Worm (Caenorhabditis elegans) whole organism, mixed stage, embryonic: Measurements from ENCODE around the gene sdz-28.
A peak's percentile ranks its signal among the peaks of the same experiment; 100 is the strongest.

Source experiments
- M03D4.4 ChIP-seq: sonication (generic microtip); optimal IDR thresholded peaks from 2 replicates; lab custom pipeline; 2017; ENCODE audit warnings: mild to moderate bottlenecking, missing genetic modification characterization, missing compliant biosample characterization
- blmp-1 ChIP-seq: fragments of 150-350 bp; optimal IDR thresholded peaks from 2 replicates; lab custom pipeline; 2014; ENCODE audit warnings: missing biosample characterization, missing genetic modification characterization
- ceh-39 ChIP-seq: fragments of 150-350 bp; optimal IDR thresholded peaks from 2 replicates; lab custom pipeline; 2014; ENCODE audit warnings: missing biosample characterization, missing genetic modification characterization
- ceh-83 ChIP-seq: fragments of 200-800 bp; sonication (Bioruptor generic); optimal IDR thresholded peaks from 2 replicates; lab custom pipeline; 2018; ENCODE audit warnings: mild to moderate bottlenecking, missing genetic modification characterization, missing compliant biosample characterization
- ces-1 ChIP-seq: fragments of 150-350 bp; optimal IDR thresholded peaks from 2 replicates; lab custom pipeline; 2014; ENCODE audit warnings: missing biosample characterization, missing genetic modification reagents, missing genetic modification characterization
- cnd-1 ChIP-seq: fragments of 200-800 bp; sonication (Bioruptor generic); optimal IDR thresholded peaks from 2 replicates; lab custom pipeline; 2018; ENCODE audit warnings: mild to moderate bottlenecking, missing genetic modification characterization, missing compliant biosample characterization
- elt-1 ChIP-seq: sonication (generic microtip); optimal IDR thresholded peaks from 2 replicates; lab custom pipeline; 2017; ENCODE audit warnings: missing genetic modification characterization, mild to moderate bottlenecking, missing compliant biosample characterization, antibody characterized with exemption, moderate library complexity, borderline replicate concordance; ENCODE audit not compliant: insufficient read depth
- elt-3 ChIP-seq: fragments of 150-350 bp; optimal IDR thresholded peaks from 2 replicates; lab custom pipeline; 2014; ENCODE audit warnings: missing biosample characterization, missing genetic modification characterization
- flh-1 ChIP-seq: fragments of 200-800 bp; sonication (Bioruptor generic); optimal IDR thresholded peaks from 2 replicates; lab custom pipeline; 2018; ENCODE audit warnings: mild to moderate bottlenecking, missing genetic modification characterization, moderate library complexity, missing compliant biosample characterization
- ham-2 ChIP-seq: fragments of 200-800 bp; sonication (Bioruptor generic); optimal IDR thresholded peaks from 2 replicates; lab custom pipeline; 2018; ENCODE audit warnings: mild to moderate bottlenecking, missing genetic modification characterization, missing compliant biosample characterization
- hlh-1 ChIP-seq: fragments of 150-350 bp; optimal IDR thresholded peaks from 2 replicates; lab custom pipeline; 2014; ENCODE audit warnings: missing biosample characterization, missing genetic modification reagents, missing genetic modification characterization
- lin-13 ChIP-seq: fragments of 150-350 bp; optimal IDR thresholded peaks from 2 replicates; lab custom pipeline; 2014; ENCODE audit warnings: missing biosample characterization, missing genetic modification characterization
- lin-32 ChIP-seq: fragments of 200-800 bp; sonication (Bioruptor generic); optimal IDR thresholded peaks from 2 replicates; lab custom pipeline; 2018; ENCODE audit warnings: mild to moderate bottlenecking, missing genetic modification characterization, missing compliant biosample characterization
- mab-5 ChIP-seq: fragments of 150-350 bp; optimal IDR thresholded peaks from 2 replicates; lab custom pipeline; 2014; ENCODE audit warnings: missing biosample characterization, missing genetic modification characterization
- mep-1 ChIP-seq: fragments of 150-350 bp; optimal IDR thresholded peaks from 2 replicates; lab custom pipeline; 2017; ENCODE audit warnings: missing biosample characterization, missing genetic modification reagents, missing genetic modification characterization, inconsistent platforms
- mls-2 ChIP-seq: sonication (generic microtip); optimal IDR thresholded peaks from 2 replicates; lab custom pipeline; 2016; ENCODE audit warnings: mild to moderate bottlenecking, missing genetic modification characterization, moderate library complexity, missing compliant biosample characterization
- nhr-12 ChIP-seq: fragments of 150-350 bp; optimal IDR thresholded peaks from 2 replicates; lab custom pipeline; 2014; ENCODE audit warnings: missing biosample characterization, missing genetic modification characterization
- nhr-2 ChIP-seq: fragments of 150-350 bp; optimal IDR thresholded peaks from 2 replicates; lab custom pipeline; 2014; ENCODE audit warnings: missing biosample characterization, missing genetic modification characterization
- nhr-237 ChIP-seq: fragments of 150-350 bp; optimal IDR thresholded peaks from 2 replicates; lab custom pipeline; 2014; ENCODE audit warnings: missing biosample characterization, missing genetic modification characterization
- nhr-28 ChIP-seq: fragments of 150-350 bp; optimal IDR thresholded peaks from 2 replicates; lab custom pipeline; 2014; ENCODE audit warnings: missing biosample characterization, missing genetic modification characterization
- pha-4 ChIP-seq: fragments of 150-350 bp; optimal IDR thresholded peaks from 2 replicates; lab custom pipeline; 2018; ENCODE audit warnings: missing biosample characterization, missing genetic modification reagents, missing genetic modification characterization
- sem-2 ChIP-seq: fragments of 200-800 bp; sonication (Bioruptor generic); optimal IDR thresholded peaks from 2 replicates; lab custom pipeline; 2018; ENCODE audit warnings: mild to moderate bottlenecking, missing genetic modification characterization, missing compliant biosample characterization
- snpc-4 ChIP-seq: fragments of 150-350 bp; optimal IDR thresholded peaks from 2 replicates; lab custom pipeline; 2014; ENCODE audit warnings: missing biosample characterization, missing genetic modification characterization
- sptf-1 ChIP-seq: sonication (generic microtip); optimal IDR thresholded peaks from 2 replicates; lab custom pipeline; 2017; ENCODE audit warnings: mild to moderate bottlenecking, missing genetic modification characterization, moderate library complexity, missing compliant biosample characterization
- unc-39 ChIP-seq: fragments of 150-350 bp; optimal IDR thresholded peaks from 2 replicates; lab custom pipeline; 2014; ENCODE audit warnings: missing biosample characterization, missing genetic modification characterization
- unc-62 ChIP-seq: fragments of 150-350 bp; optimal IDR thresholded peaks from 2 replicates; lab custom pipeline; 2014; ENCODE audit warnings: missing biosample characterization, missing genetic modification reagents, missing genetic modification characterization
- zip-8 ChIP-seq: fragments of 150-350 bp; optimal IDR thresholded peaks from 2 replicates; lab custom pipeline; 2014; ENCODE audit warnings: missing biosample characterization, missing genetic modification characterization
- ztf-11 ChIP-seq: fragments of 150-350 bp; optimal IDR thresholded peaks from 2 replicates; lab custom pipeline; 2014; ENCODE audit warnings: missing biosample characterization, missing genetic modification characterization

sdz-28 gene

DNA sequence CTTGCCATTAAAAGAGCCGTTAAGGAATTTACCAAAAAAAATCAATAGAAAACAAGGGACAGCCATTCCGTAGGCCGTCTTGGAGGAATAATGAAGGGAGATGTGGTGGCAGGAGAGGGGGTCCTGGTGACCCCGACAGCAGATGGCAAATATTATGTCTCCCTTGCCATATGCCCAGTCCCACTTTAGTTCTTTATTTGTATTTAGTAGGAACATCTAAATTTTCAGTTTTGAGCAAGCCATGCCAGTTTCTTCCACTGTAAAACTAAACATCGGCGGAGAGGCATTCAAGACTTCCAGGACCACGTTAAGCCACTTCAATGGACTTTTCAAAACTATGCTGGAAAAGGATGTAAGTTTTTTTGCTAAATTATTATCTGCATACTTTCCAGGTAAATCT lies 6.4 kb downstream of the sdz-28 start, which contains the start of gene C40A11.4:
Gene C40A11.4 (plus strand): TSS at position 188 of the 400 bp plus-strand sequence.
- TF ChIP-seq blmp-1 (tag; lab: Kevin White, UChicago) (no peak), lin-13 (tag; lab: Kevin White, UChicago) (no peak), elt-3 (no peak), nhr-12 (no peak), nhr-2 (peak; percentile 35), cnd-1 (peak; percentile 74), lin-32 (peak; percentile 55)
- TF ChIP-seq, all 35 proteins: peak for 3

DNA sequence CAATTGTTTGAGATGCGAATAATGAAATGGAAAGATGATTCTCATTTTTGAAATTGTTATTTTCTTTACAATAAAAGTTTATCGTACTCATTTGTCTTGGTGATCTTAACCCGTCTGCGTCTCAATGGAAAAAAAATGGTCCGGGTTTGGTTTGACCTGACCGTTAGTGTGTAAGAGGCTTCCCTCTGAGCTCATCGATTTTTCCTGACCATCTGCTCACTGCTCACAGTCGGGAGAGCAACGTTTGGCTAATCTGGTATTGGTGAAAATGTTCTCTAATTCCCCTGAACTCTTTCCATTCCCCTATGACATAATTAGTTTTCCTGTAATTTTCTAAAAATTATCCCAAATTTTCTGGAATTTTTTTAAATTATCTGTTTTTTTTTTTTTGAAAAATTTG lies 8.0 kb downstream of the sdz-28 start:
- TF ChIP-seq lin-32 (peak; percentile 2), hlh-1 (tag; lab: Kevin White, UChicago) (no peak), cnd-1 (peak; percentile 91), ham-2 (GFP tag; lab: Kevin White, UChicago) (no peak)

DNA sequence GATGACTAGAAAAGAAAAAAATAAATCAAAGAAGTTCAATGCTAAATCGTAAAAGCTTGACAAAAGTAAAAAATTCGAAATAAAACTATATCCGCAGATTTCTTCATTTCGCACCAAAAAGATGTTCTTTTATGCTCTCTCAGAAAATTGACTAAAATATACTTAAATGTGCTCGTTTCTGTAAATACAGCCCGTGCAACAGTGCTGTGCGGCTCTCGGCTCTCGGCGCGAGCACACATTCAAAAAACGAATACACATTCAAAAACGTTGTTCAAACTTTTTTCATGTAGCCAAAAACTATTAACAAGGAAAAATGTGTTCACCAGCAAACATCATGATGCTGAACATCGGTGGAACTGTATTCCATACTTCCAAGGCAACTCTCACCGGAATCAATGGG lies 9.9 kb downstream of the sdz-28 start, which contains the start of gene C40A11.3:
Gene C40A11.3 (plus strand): TSS at position 301 of the 400 bp plus-strand sequence.
- TF ChIP-seq zip-8 (tag; lab: Kevin White, UChicago) (no peak), ceh-39 (tag; lab: Kevin White, UChicago) (no peak), snpc-4 (tag; lab: Kevin White, UChicago) (no peak), blmp-1 (tag; lab: Kevin White, UChicago) (no peak), nhr-237 (tag; lab: Kevin White, UChicago) (no peak), elt-1 (tag; lab: Kevin White, UChicago) (no peak), mab-5 (tag; lab: Kevin White, UChicago) (no peak), ces-1 (GFP tag; lab: Kevin White, UChicago) (no peak), unc-62 (GFP tag; lab: Kevin White, UChicago) (no peak), pha-4 (tag; lab: Kevin White, UChicago) (no peak), lin-13 (tag; lab: Kevin White, UChicago) (no peak), flh-1 (GFP tag; lab: Kevin White, UChicago) (no peak)
- TF ChIP-seq, all 35 proteins: peak for 0

DNA sequence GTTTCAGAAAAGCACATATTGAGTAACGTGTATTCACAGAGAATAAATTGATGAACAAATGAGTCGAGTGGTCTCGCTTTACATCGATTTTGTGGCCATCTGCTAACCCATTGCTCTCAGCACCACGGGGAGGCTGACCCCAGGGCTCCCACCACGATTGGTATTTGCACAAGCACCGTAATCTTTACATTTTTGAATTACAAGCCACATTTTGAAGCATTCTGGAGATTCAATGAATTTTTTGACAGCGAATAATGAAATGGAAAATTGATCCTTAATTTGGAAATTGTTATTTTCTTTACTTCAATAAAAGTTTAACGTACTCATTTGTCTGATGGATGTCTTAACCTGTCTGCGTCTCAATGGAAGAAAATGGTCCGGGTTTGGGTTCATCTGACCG lies 14.7 kb downstream of the sdz-28 start, which contains the start of gene C40A11.6:
Gene C40A11.6 (minus strand): TSS at position 101 of the 400 bp plus-strand sequence.
- TF ChIP-seq ceh-83: no peak
- TF ChIP-seq cnd-1: peak; percentile 51
- peak; percentile 22 for TF ChIP-seq ceh-39 (tag; lab: Kevin White, UChicago)

DNA sequence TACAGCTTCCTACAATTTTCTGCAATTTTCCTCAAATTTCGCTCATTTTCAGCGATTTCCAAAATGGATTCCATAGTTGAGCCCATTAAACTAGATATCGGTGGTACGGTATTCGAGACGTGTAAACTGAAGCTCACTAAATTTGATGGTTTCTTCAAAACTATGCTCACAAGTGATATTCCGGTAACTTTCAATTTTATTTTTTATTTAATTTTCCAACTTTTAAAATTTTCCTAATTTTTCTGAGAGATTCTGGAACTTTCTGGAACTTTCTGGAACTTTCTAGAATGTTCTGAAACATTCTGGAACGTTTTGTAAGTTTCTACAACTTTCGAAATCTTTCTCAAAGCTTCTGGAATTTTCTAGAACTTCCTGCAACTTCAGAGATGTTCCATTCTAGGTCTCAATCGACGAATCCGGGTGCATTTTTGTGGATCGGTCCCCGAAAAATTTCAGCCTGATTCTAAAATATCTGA lies 16.1 kb downstream of the sdz-28 start, which contains the start of gene C40A11.2:
Gene C40A11.2 (plus strand): TSS at position 51 of the 476 bp plus-strand sequence.
- TF ChIP-seq elt-1 (tag; lab: Kevin White, UChicago) (no peak), ham-2 (GFP tag; lab: Kevin White, UChicago) (no peak), sptf-1 (tag; lab: Kevin White, UChicago) (no peak), M03D4.4 (tag; lab: Kevin White, UChicago) (no peak), nhr-28 (tag; lab: Kevin White, UChicago) (no peak), cnd-1 (no peak), nhr-2 (no peak)

DNA sequence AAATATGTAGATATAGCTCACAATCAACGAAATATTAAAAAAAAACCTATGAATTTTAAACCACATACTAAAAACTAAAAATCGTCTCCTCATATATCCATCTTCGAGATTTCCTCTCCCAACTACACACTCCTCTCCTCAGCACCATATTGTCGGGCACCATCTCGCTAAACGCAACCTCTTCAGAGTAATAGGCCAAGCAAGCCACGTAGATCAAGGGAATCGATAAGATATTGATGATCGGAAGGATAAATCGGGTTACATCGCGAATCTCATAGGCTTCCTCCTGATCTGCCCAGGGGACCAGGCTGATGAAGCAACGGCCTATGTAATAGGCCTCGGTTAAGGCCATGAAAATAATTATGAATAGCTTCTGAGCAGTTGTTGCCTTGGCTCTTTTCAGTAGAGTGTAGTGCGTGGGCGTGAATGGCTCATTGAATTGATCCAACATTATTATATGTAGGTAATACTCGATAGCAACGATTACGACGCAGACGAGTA lies 19.7 kb downstream of the sdz-28 start, which contains the start of the genes C40A11.7 and C40A11.8:
Gene C40A11.7 (minus strand): TSS at position 101 of the 501 bp plus-strand sequence.
Gene C40A11.8 (minus strand): TSS at position 451 of the 501 bp plus-strand sequence.
- no peak for TF ChIP-seq unc-39 (tag; lab: Kevin White, UChicago)
- TF ChIP-seq ztf-11 (tag; lab: Kevin White, UChicago): no peak
- peak; percentile 74 for TF ChIP-seq elt-1 (tag; lab: Kevin White, UChicago)
- no peak for TF ChIP-seq lin-13 (tag; lab: Kevin White, UChicago)
- TF ChIP-seq nhr-2: no peak
- no peak for TF ChIP-seq lin-32
- no peak for TF ChIP-seq mep-1 (tag; lab: Kevin White, UChicago)
- TF ChIP-seq mls-2 (tag; lab: Kevin White, UChicago): no peak
- TF ChIP-seq sem-2 (GFP tag; lab: Kevin White, UChicago): no peak
